Fruit fly (Drosophila melanogaster) whole organism, embryonic: Measurements from ENCODE around the gene Ir25a.

Source experiments
- ATbp ChIP-seq: fragments of 200-800 bp; sonication (Bioruptor generic); optimal IDR thresholded peaks from 2 replicates; lab custom pipeline; 2017; ENCODE audit warnings: missing biosample characterization, mild to moderate bottlenecking, missing genetic modification characterization, missing genetic modification reagents
- Aef1 ChIP-seq: fragments of 200-800 bp; sonication (Bioruptor generic); IDR thresholded peaks from 3 replicates; pipeline ENCODE4 v1.3.6; 2022; ENCODE audit warnings: missing biosample characterization, missing genetic modification characterization
- Antp ChIP-seq: fragments of 200-800 bp; sonication (Bioruptor generic); optimal IDR thresholded peaks from 3 replicates; lab custom pipeline; 2016; ENCODE audit warnings: missing biosample characterization, missing genetic modification characterization
- CG10979 ChIP-seq: fragments of 200-800 bp; sonication (Bioruptor generic); optimal IDR thresholded peaks from 2 replicates; lab custom pipeline; 2018; ENCODE audit warnings: missing biosample characterization, mild to moderate bottlenecking, missing genetic modification characterization, moderate library complexity
- CG11456 ChIP-seq: fragments of 200-800 bp; sonication (Bioruptor generic); IDR thresholded peaks from 3 replicates; pipeline ENCODE4 v1.3.6; 2022; ENCODE audit warnings: missing biosample characterization, missing genetic modification characterization
- CG11560 ChIP-seq: fragments of 200-800 bp; sonication (Bioruptor generic); IDR thresholded peaks from 3 replicates; pipeline ENCODE4 v1.3.6; 2022; ENCODE audit warnings: missing biosample characterization, missing genetic modification characterization
- CG12391 ChIP-seq: fragments of 200-800 bp; sonication (Bioruptor generic); optimal IDR thresholded peaks from 3 replicates; lab custom pipeline; 2018; ENCODE audit warnings: missing biosample characterization, mild to moderate bottlenecking, missing genetic modification characterization, moderate library complexity
- CG13894 ChIP-seq: fragments of 200-800 bp; sonication (Bioruptor generic); optimal IDR thresholded peaks from 3 replicates; lab custom pipeline; 2018; ENCODE audit warnings: missing biosample characterization, mild to moderate bottlenecking, missing genetic modification characterization, moderate library complexity
- CG14710 ChIP-seq: fragments of 200-800 bp; sonication (Bioruptor generic); optimal IDR thresholded peaks from 3 replicates; lab custom pipeline; 2019; ENCODE audit warnings: missing biosample characterization, mild to moderate bottlenecking, missing genetic modification characterization, moderate library complexity
- CG1647 ChIP-seq: fragments of 200-800 bp; sonication (Bioruptor generic); optimal IDR thresholded peaks from 3 replicates; lab custom pipeline; 2016; ENCODE audit warnings: missing biosample characterization, missing genetic modification characterization
- CG16813 ChIP-seq: fragments of 200-800 bp; sonication (Bioruptor generic); IDR thresholded peaks from 3 replicates; pipeline ENCODE4 v1.3.6; 2022; ENCODE audit warnings: missing biosample characterization, missing genetic modification characterization; ENCODE audit not compliant: partially characterized antibody
- CG17328 ChIP-seq: fragments of 200-800 bp; sonication (Bioruptor generic); IDR thresholded peaks from 2 replicates; pipeline ENCODE4 v1.3.6; 2022; ENCODE audit warnings: missing biosample characterization, missing genetic modification characterization
- CG2116 ChIP-seq: fragments of 200-800 bp; sonication (Bioruptor generic); optimal IDR thresholded peaks from 3 replicates; lab custom pipeline; 2018; ENCODE audit warnings: missing biosample characterization, mild to moderate bottlenecking, missing genetic modification characterization
- CG2199 ChIP-seq: fragments of 200-800 bp; sonication (Bioruptor generic); IDR thresholded peaks from 3 replicates; pipeline ENCODE4 v1.3.6; 2022; ENCODE audit warnings: missing biosample characterization, missing genetic modification characterization
- CG30431 ChIP-seq: fragments of 200-800 bp; sonication (Bioruptor generic); optimal IDR thresholded peaks from 2 replicates; lab custom pipeline; 2017; ENCODE audit warnings: missing biosample characterization, missing genetic modification characterization
- CG31365 ChIP-seq: fragments of 200-800 bp; sonication (Bioruptor generic); optimal IDR thresholded peaks from 2 replicates; lab custom pipeline; 2018; ENCODE audit warnings: missing biosample characterization, mild to moderate bottlenecking, missing genetic modification characterization
- CG34376 ChIP-seq: fragments of 200-800 bp; sonication (Bioruptor generic); optimal IDR thresholded peaks from 2 replicates; lab custom pipeline; 2018; ENCODE audit warnings: missing biosample characterization, mild to moderate bottlenecking, missing genetic modification characterization
- CG43689 ChIP-seq: fragments of 200-800 bp; sonication (Bioruptor generic); IDR thresholded peaks from 2 replicates; pipeline ENCODE4 v1.3.6; 2022; ENCODE audit warnings: missing biosample characterization, missing genetic modification characterization
- CG4617 ChIP-seq: fragments of 200-800 bp; sonication (Bioruptor generic); optimal IDR thresholded peaks from 3 replicates; lab custom pipeline; 2016; ENCODE audit warnings: missing biosample characterization, missing genetic modification characterization, borderline replicate concordance
- CG5180 ChIP-seq: fragments of 200-800 bp; sonication (Bioruptor generic); optimal IDR thresholded peaks from 3 replicates; lab custom pipeline; 2017; ENCODE audit warnings: missing biosample characterization, missing genetic modification characterization, mild to moderate bottlenecking, moderate library complexity, missing genetic modification reagents
- CG6854 ChIP-seq: fragments of 200-800 bp; sonication (Bioruptor generic); optimal IDR thresholded peaks from 3 replicates; lab custom pipeline; 2017; ENCODE audit warnings: missing biosample characterization, mild to moderate bottlenecking, missing genetic modification characterization
- CG8281 ChIP-seq: fragments of 200-800 bp; sonication (Bioruptor generic); optimal IDR thresholded peaks from 2 replicates; lab custom pipeline; 2018; ENCODE audit warnings: missing biosample characterization, mild to moderate bottlenecking, missing genetic modification characterization, moderate library complexity
- CG9609 ChIP-seq: fragments of 200-800 bp; sonication (Bioruptor generic); optimal IDR thresholded peaks from 3 replicates; lab custom pipeline; 2016; ENCODE audit warnings: missing biosample characterization, missing genetic modification characterization
- Camta ChIP-seq: fragments of 200-800 bp; sonication (Bioruptor generic); optimal IDR thresholded peaks from 2 replicates; lab custom pipeline; 2016; ENCODE audit warnings: missing biosample characterization, missing genetic modification characterization
- Fer2 ChIP-seq: fragments of 200-800 bp; sonication (Bioruptor generic); optimal IDR thresholded peaks from 2 replicates; lab custom pipeline; 2018; ENCODE audit warnings: missing biosample characterization, mild to moderate bottlenecking, missing genetic modification characterization, moderate library complexity
- Fer3 ChIP-seq: fragments of 200-800 bp; sonication (Bioruptor generic); optimal IDR thresholded peaks from 2 replicates; lab custom pipeline; 2018; ENCODE audit warnings: missing biosample characterization, mild to moderate bottlenecking, missing genetic modification characterization, moderate library complexity
- H2.0 ChIP-seq: fragments of 200-800 bp; sonication (Bioruptor generic); IDR thresholded peaks from 2 replicates; pipeline ENCODE4 v1.3.6; 2022; ENCODE audit warnings: missing biosample characterization, missing genetic modification characterization
- HHEX ChIP-seq: fragments of 200-800 bp; sonication (Bioruptor generic); optimal IDR thresholded peaks from 3 replicates; lab custom pipeline; 2017; ENCODE audit warnings: missing biosample characterization, mild to moderate bottlenecking, missing genetic modification characterization, missing genetic modification reagents
- Scr ChIP-seq: fragments of 200-800 bp; sonication (Bioruptor generic); IDR thresholded peaks from 2 replicates; pipeline ENCODE4 v1.3.6; 2022; ENCODE audit warnings: missing biosample characterization, missing genetic modification characterization; ENCODE audit not compliant: partially characterized antibody
- Taf1 ChIP-seq: fragments of 200-800 bp; sonication (Bioruptor generic); IDR thresholded peaks from 2 replicates; pipeline ENCODE4 v1.3.6; 2022; ENCODE audit warnings: missing biosample characterization, missing genetic modification characterization
- Tbp ChIP-seq: fragments of >200 bp; optimal IDR thresholded peaks from 2 replicates; lab custom pipeline; 2018; ENCODE audit warnings: missing biosample characterization, missing genetic modification characterization
- ase ChIP-seq: fragments of 200-800 bp; sonication (Bioruptor generic); IDR thresholded peaks from 3 replicates; pipeline ENCODE4 v1.3.6; 2022; ENCODE audit warnings: missing biosample characterization, missing genetic modification characterization
- bigmax ChIP-seq: fragments of 200-800 bp; sonication (Bioruptor generic); optimal IDR thresholded peaks from 2 replicates; lab custom pipeline; 2018; ENCODE audit warnings: missing biosample characterization, mild to moderate bottlenecking, missing genetic modification characterization
- cad ChIP-seq: fragments of >200 bp; optimal IDR thresholded peaks from 2 replicates; lab custom pipeline; 2017; ENCODE audit warnings: missing biosample characterization, missing genetic modification characterization
- cato ChIP-seq: fragments of 200-800 bp; sonication (Bioruptor generic); optimal IDR thresholded peaks from 2 replicates; lab custom pipeline; 2016; ENCODE audit warnings: missing biosample characterization, missing genetic modification characterization, borderline replicate concordance
- chif ChIP-seq, 2 experiments: fragments of 200-800 bp; sonication (Bioruptor generic); optimal IDR thresholded peaks; 3 replicates each; lab custom pipeline; 2016; ENCODE audit warnings: missing biosample characterization in 2 of 2, missing genetic modification characterization in 2 of 2
- chn ChIP-seq: fragments of 200-800 bp; sonication (Bioruptor generic); optimal IDR thresholded peaks from 2 replicates; lab custom pipeline; 2016; ENCODE audit warnings: missing biosample characterization, missing genetic modification characterization
- insv ChIP-seq, 2 experiments: fragments of 200-800 bp; sonication (Bioruptor generic); optimal IDR thresholded peaks; 3 replicates each; lab custom pipeline; 2016 to 2018; ENCODE audit warnings: missing biosample characterization in 2 of 2, missing genetic modification characterization in 2 of 2
- jumu ChIP-seq: fragments of 200-800 bp; sonication (Bioruptor generic); optimal IDR thresholded peaks from 3 replicates; lab custom pipeline; 2016; ENCODE audit warnings: missing biosample characterization, missing genetic modification characterization
- kni ChIP-seq: fragments of 200-800 bp; sonication (Bioruptor generic); optimal IDR thresholded peaks from 3 replicates; lab custom pipeline; 2017; ENCODE audit warnings: mild to moderate bottlenecking, missing biosample characterization, missing genetic modification reagents, missing genetic modification characterization
- ro ChIP-seq: fragments of 200-800 bp; sonication (Bioruptor generic); IDR thresholded peaks from 2 replicates; pipeline ENCODE4 v1.3.6; 2022; ENCODE audit warnings: missing biosample characterization, missing genetic modification characterization
- run ChIP-seq: fragments of 200-800 bp; sonication (Bioruptor generic); optimal IDR thresholded peaks from 3 replicates; lab custom pipeline; 2018; ENCODE audit warnings: missing biosample characterization, mild to moderate bottlenecking, missing genetic modification characterization
- salm ChIP-seq: fragments of 200-800 bp; sonication (Bioruptor generic); optimal IDR thresholded peaks from 2 replicates; lab custom pipeline; 2018; ENCODE audit warnings: missing biosample characterization, mild to moderate bottlenecking, missing genetic modification characterization
- sd ChIP-seq: fragments of 200-800 bp; sonication (Bioruptor generic); optimal IDR thresholded peaks from 3 replicates; lab custom pipeline; 2018; ENCODE audit warnings: missing biosample characterization, mild to moderate bottlenecking, missing genetic modification characterization, moderate library complexity
- shn ChIP-seq: fragments of 200-800 bp; sonication (Bioruptor generic); optimal IDR thresholded peaks from 3 replicates; lab custom pipeline; 2016; ENCODE audit warnings: missing biosample characterization, missing genetic modification characterization
- sob ChIP-seq: fragments of 200-800 bp; sonication (Bioruptor generic); IDR thresholded peaks from 2 replicates; pipeline ENCODE4 v1.3.6; 2022; ENCODE audit warnings: missing biosample characterization, missing genetic modification characterization
- stc ChIP-seq: fragments of 200-800 bp; sonication (Bioruptor generic); IDR thresholded peaks from 2 replicates; pipeline ENCODE4 v1.3.6; 2022; ENCODE audit warnings: missing biosample characterization, missing genetic modification characterization
- tgo ChIP-seq: fragments of 200-800 bp; sonication (Bioruptor generic); IDR thresholded peaks from 3 replicates; pipeline ENCODE4 v1.3.6; 2022; ENCODE audit warnings: missing biosample characterization, missing genetic modification characterization
- tin ChIP-seq: fragments of 200-800 bp; sonication (Bioruptor generic); optimal IDR thresholded peaks from 3 replicates; lab custom pipeline; 2016; ENCODE audit warnings: missing biosample characterization, missing genetic modification characterization
- tio ChIP-seq: fragments of 200-800 bp; sonication (Bioruptor generic); optimal IDR thresholded peaks from 2 replicates; lab custom pipeline; 2017; ENCODE audit warnings: missing biosample characterization, missing genetic modification characterization, inconsistent platforms
- zf30C ChIP-seq: fragments of 200-800 bp; sonication (Bioruptor generic); optimal IDR thresholded peaks from 3 replicates; lab custom pipeline; 2018; ENCODE audit warnings: missing biosample characterization, mild to moderate bottlenecking, missing genetic modification characterization

Gene Ir25a

DNA sequence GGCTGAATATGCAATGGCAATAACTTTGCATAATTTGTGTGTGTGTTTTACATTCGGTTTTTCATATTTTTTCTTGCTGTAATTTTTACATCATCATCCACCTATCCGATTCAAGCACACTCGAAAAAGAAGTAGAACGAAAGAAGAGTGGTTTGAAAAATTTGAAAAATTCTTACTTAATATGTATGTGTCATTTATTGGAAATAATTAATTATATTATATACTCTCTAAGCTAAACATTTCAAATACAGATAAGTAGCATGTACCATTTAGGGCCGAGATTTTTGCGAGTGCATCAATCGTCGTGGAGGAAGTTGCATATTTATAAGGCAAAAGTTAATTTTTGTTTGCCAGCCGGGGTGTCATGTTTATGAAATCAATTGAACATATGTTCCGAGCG, 29.0 kb downstream of the Ir25a start (continued):
- TF ChIP-seq tgo (GFP tag; lab: Robert Waterston, UW), result peak; percentile 64; the same call in 2 of the 3 replicates
- no peak for TF ChIP-seq chif (GFP tag; optimal IDR thresholded peaks at IDR 0.05; lab: Kevin White, UChicago)
- no peak for TF ChIP-seq chn (GFP tag; lab: Kevin White, UChicago)
- TF ChIP-seq CG43689 (GFP tag; lab: Robert Waterston, UW), result 0 out of 2 replicates have a peak, but pooled peaks have one; percentile 5
- TF ChIP-seq Tbp (GFP tag; lab: Kevin White, UChicago), result no peak
- no peak for TF ChIP-seq CG30431 (GFP tag; lab: Kevin White, UChicago)
- no peak for TF ChIP-seq CG13894 (tag; lab: Kevin White, UChicago)
- TF ChIP-seq HHEX (GFP tag; lab: Kevin White, UChicago), result no peak
- TF ChIP-seq jumu, result no peak
- no peak for TF ChIP-seq CG4617
- no peak for TF ChIP-seq salm
- TF ChIP-seq CG6854, result no peak
- TF ChIP-seq CG1647, result no peak
- TF ChIP-seq Fer3, result no peak
- TF ChIP-seq CG17328 (GFP tag; lab: Robert Waterston, UW), result 0 out of 2 replicates have a peak, but pooled peaks have one; percentile 21
- TF ChIP-seq kni, result no peak
- TF ChIP-seq cad (GFP tag; lab: Kevin White, UChicago), result no peak
- TF ChIP-seq ase (GFP tag; lab: Robert Waterston, UW), result no peak
- TF ChIP-seq Fer2, result no peak
- no peak for TF ChIP-seq CG9609 (GFP tag; lab: Kevin White, UChicago)
- no peak for TF ChIP-seq sob (GFP tag; lab: Robert Waterston, UW)
- TF ChIP-seq tio (GFP tag; lab: Kevin White, UChicago), result no peak
- no peak for TF ChIP-seq CG8281 (tag; lab: Kevin White, UChicago)
- TF ChIP-seq H2.0 (GFP tag; lab: Robert Waterston, UW), result peak; percentile 28; the same call in 1 of the 2 replicates
- no peak for TF ChIP-seq cato (GFP tag; lab: Kevin White, UChicago)
- TF ChIP-seq Scr (GFP tag; lab: Robert Waterston, UW), result no peak
- no peak for TF ChIP-seq Antp (GFP tag; lab: Kevin White, UChicago)
- TF ChIP-seq shn (GFP tag; lab: Kevin White, UChicago), result no peak
- no peak for TF ChIP-seq Taf1
- TF ChIP-seq CG10979 (tag; lab: Kevin White, UChicago), result no peak
- no peak for TF ChIP-seq CG11560 (tag; lab: Robert Waterston, UW)
- no peak for TF ChIP-seq tin (GFP tag; lab: Kevin White, UChicago)
- no peak for TF ChIP-seq ro (GFP tag; lab: Robert Waterston, UW)
- no peak for TF ChIP-seq CG34376 (GFP tag; lab: Kevin White, UChicago)
- TF ChIP-seq CG11456, result no peak
- TF ChIP-seq Aef1 (GFP tag; lab: Robert Waterston, UW), result peak; percentile 42; the same call in 1 of the 3 replicates
- TF ChIP-seq CG2199 (GFP tag; lab: Robert Waterston, UW), result no peak
- TF ChIP-seq CG5180, result no peak
- TF ChIP-seq sd, result no peak
- TF ChIP-seq stc (GFP tag; lab: Robert Waterston, UW), result peak; percentile 12; the same call in 1 of the 2 replicates
- TF ChIP-seq CG31365 (tag; lab: Kevin White, UChicago), result no peak
- TF ChIP-seq CG12391 (tag; lab: Kevin White, UChicago), result peak; percentile 1
- TF ChIP-seq zf30C (GFP tag; lab: Kevin White, UChicago), result no peak
- TF ChIP-seq run (tag; lab: Kevin White, UChicago), result no peak
- TF ChIP-seq Camta (GFP tag; lab: Kevin White, UChicago), result no peak
- no peak for TF ChIP-seq CG16813 (GFP tag; lab: Robert Waterston, UW)
- TF ChIP-seq CG2116 (GFP tag; lab: Kevin White, UChicago), result no peak
- TF ChIP-seq bigmax, result no peak
- no peak for TF ChIP-seq insv (GFP tag; optimal IDR thresholded peaks at IDR 0.05; lab: Kevin White, UChicago)
- no peak for TF ChIP-seq CG14710 (tag; lab: Kevin White, UChicago)
- no peak for TF ChIP-seq ATbp (GFP tag; lab: Kevin White, UChicago)
